Worm (Caenorhabditis elegans) whole organism, mixed stage, embryonic: ENCODE measurements around the gene F09G2.1.

Experiments used
- M03D4.4 ChIP-seq: sonication (generic microtip); optimal IDR thresholded peaks from 2 replicates; lab custom pipeline; 2017; ENCODE audit warnings: mild to moderate bottlenecking, missing genetic modification characterization, missing compliant biosample characterization
- bed-3 ChIP-seq: fragments of 200-800 bp; sonication (Bioruptor generic); optimal IDR thresholded peaks from 3 replicates; lab custom pipeline; 2018; ENCODE audit warnings: mild to moderate bottlenecking, missing genetic modification characterization, moderate library complexity, missing compliant biosample characterization
- blmp-1 ChIP-seq: fragments of 150-350 bp; optimal IDR thresholded peaks from 2 replicates; lab custom pipeline; 2014; ENCODE audit warnings: missing biosample characterization, missing genetic modification characterization
- ceh-39 ChIP-seq: fragments of 150-350 bp; optimal IDR thresholded peaks from 2 replicates; lab custom pipeline; 2014; ENCODE audit warnings: missing biosample characterization, missing genetic modification characterization
- ceh-43 ChIP-seq: fragments of 200-800 bp; sonication (Bioruptor generic); optimal IDR thresholded peaks from 2 replicates; lab custom pipeline; 2018; ENCODE audit warnings: mild to moderate bottlenecking, missing genetic modification characterization, moderate library complexity, missing compliant biosample characterization
- ceh-83 ChIP-seq: fragments of 200-800 bp; sonication (Bioruptor generic); optimal IDR thresholded peaks from 2 replicates; lab custom pipeline; 2018; ENCODE audit warnings: mild to moderate bottlenecking, missing genetic modification characterization, missing compliant biosample characterization
- ces-1 ChIP-seq: fragments of 150-350 bp; optimal IDR thresholded peaks from 2 replicates; lab custom pipeline; 2014; ENCODE audit warnings: missing biosample characterization, missing genetic modification reagents, missing genetic modification characterization
- cnd-1 ChIP-seq: fragments of 200-800 bp; sonication (Bioruptor generic); optimal IDR thresholded peaks from 2 replicates; lab custom pipeline; 2018; ENCODE audit warnings: mild to moderate bottlenecking, missing genetic modification characterization, missing compliant biosample characterization
- drap-1 ChIP-seq: fragments of 200-800 bp; sonication (Bioruptor generic); optimal IDR thresholded peaks from 3 replicates; lab custom pipeline; 2018; ENCODE audit warnings: mild to moderate bottlenecking, missing genetic modification characterization, missing compliant biosample characterization
- elt-1 ChIP-seq: sonication (generic microtip); optimal IDR thresholded peaks from 2 replicates; lab custom pipeline; 2017; ENCODE audit warnings: missing genetic modification characterization, mild to moderate bottlenecking, missing compliant biosample characterization, antibody characterized with exemption, moderate library complexity, borderline replicate concordance; ENCODE audit not compliant: insufficient read depth
- elt-3 ChIP-seq: fragments of 150-350 bp; optimal IDR thresholded peaks from 2 replicates; lab custom pipeline; 2014; ENCODE audit warnings: missing biosample characterization, missing genetic modification characterization
- ham-2 ChIP-seq: fragments of 200-800 bp; sonication (Bioruptor generic); optimal IDR thresholded peaks from 2 replicates; lab custom pipeline; 2018; ENCODE audit warnings: mild to moderate bottlenecking, missing genetic modification characterization, missing compliant biosample characterization
- hlh-1 ChIP-seq: fragments of 150-350 bp; optimal IDR thresholded peaks from 2 replicates; lab custom pipeline; 2014; ENCODE audit warnings: missing biosample characterization, missing genetic modification reagents, missing genetic modification characterization
- lin-32 ChIP-seq: fragments of 200-800 bp; sonication (Bioruptor generic); optimal IDR thresholded peaks from 2 replicates; lab custom pipeline; 2018; ENCODE audit warnings: mild to moderate bottlenecking, missing genetic modification characterization, missing compliant biosample characterization
- lsy-2 ChIP-seq: fragments of 150-350 bp; optimal IDR thresholded peaks from 2 replicates; lab custom pipeline; 2014; ENCODE audit warnings: missing biosample characterization, missing genetic modification characterization
- mab-5 ChIP-seq: fragments of 150-350 bp; optimal IDR thresholded peaks from 2 replicates; lab custom pipeline; 2014; ENCODE audit warnings: missing biosample characterization, missing genetic modification characterization
- mep-1 ChIP-seq: fragments of 150-350 bp; optimal IDR thresholded peaks from 2 replicates; lab custom pipeline; 2017; ENCODE audit warnings: missing biosample characterization, missing genetic modification reagents, missing genetic modification characterization, inconsistent platforms
- mls-2 ChIP-seq: sonication (generic microtip); optimal IDR thresholded peaks from 2 replicates; lab custom pipeline; 2016; ENCODE audit warnings: mild to moderate bottlenecking, missing genetic modification characterization, moderate library complexity, missing compliant biosample characterization
- nhr-12 ChIP-seq: fragments of 150-350 bp; optimal IDR thresholded peaks from 2 replicates; lab custom pipeline; 2014; ENCODE audit warnings: missing biosample characterization, missing genetic modification characterization
- nhr-2 ChIP-seq: fragments of 150-350 bp; optimal IDR thresholded peaks from 2 replicates; lab custom pipeline; 2014; ENCODE audit warnings: missing biosample characterization, missing genetic modification characterization
- nhr-28 ChIP-seq: fragments of 150-350 bp; optimal IDR thresholded peaks from 2 replicates; lab custom pipeline; 2014; ENCODE audit warnings: missing biosample characterization, missing genetic modification characterization
- nhr-76 ChIP-seq: sonication (generic microtip); optimal IDR thresholded peaks from 2 replicates; lab custom pipeline; 2017; ENCODE audit warnings: missing biosample characterization, missing genetic modification characterization
- pha-4 ChIP-seq: fragments of 150-350 bp; optimal IDR thresholded peaks from 2 replicates; lab custom pipeline; 2018; ENCODE audit warnings: missing biosample characterization, missing genetic modification reagents, missing genetic modification characterization
- sem-2 ChIP-seq: fragments of 200-800 bp; sonication (Bioruptor generic); optimal IDR thresholded peaks from 2 replicates; lab custom pipeline; 2018; ENCODE audit warnings: mild to moderate bottlenecking, missing genetic modification characterization, missing compliant biosample characterization
- snpc-4 ChIP-seq: fragments of 150-350 bp; optimal IDR thresholded peaks from 2 replicates; lab custom pipeline; 2014; ENCODE audit warnings: missing biosample characterization, missing genetic modification characterization
- sptf-1 ChIP-seq: sonication (generic microtip); optimal IDR thresholded peaks from 2 replicates; lab custom pipeline; 2017; ENCODE audit warnings: mild to moderate bottlenecking, missing genetic modification characterization, moderate library complexity, missing compliant biosample characterization
- tbx-8 ChIP-seq: fragments of 200-800 bp; sonication (Bioruptor generic); optimal IDR thresholded peaks from 2 replicates; lab custom pipeline; 2018; ENCODE audit warnings: mild to moderate bottlenecking, missing genetic modification characterization, moderate library complexity, missing compliant biosample characterization
- unc-120 ChIP-seq: sonication (generic microtip); optimal IDR thresholded peaks from 2 replicates; lab custom pipeline; 2017; ENCODE audit warnings: missing genetic modification characterization, missing compliant biosample characterization; ENCODE audit not compliant: poor library complexity, severe bottlenecking
- unc-39 ChIP-seq: fragments of 150-350 bp; optimal IDR thresholded peaks from 2 replicates; lab custom pipeline; 2014; ENCODE audit warnings: missing biosample characterization, missing genetic modification characterization
- unc-62 ChIP-seq: fragments of 150-350 bp; optimal IDR thresholded peaks from 2 replicates; lab custom pipeline; 2014; ENCODE audit warnings: missing biosample characterization, missing genetic modification reagents, missing genetic modification characterization
- zip-8 ChIP-seq: fragments of 150-350 bp; optimal IDR thresholded peaks from 2 replicates; lab custom pipeline; 2014; ENCODE audit warnings: missing biosample characterization, missing genetic modification characterization
- ztf-11 ChIP-seq: fragments of 150-350 bp; optimal IDR thresholded peaks from 2 replicates; lab custom pipeline; 2014; ENCODE audit warnings: missing biosample characterization, missing genetic modification characterization

Gene F09G2.1

DNA sequence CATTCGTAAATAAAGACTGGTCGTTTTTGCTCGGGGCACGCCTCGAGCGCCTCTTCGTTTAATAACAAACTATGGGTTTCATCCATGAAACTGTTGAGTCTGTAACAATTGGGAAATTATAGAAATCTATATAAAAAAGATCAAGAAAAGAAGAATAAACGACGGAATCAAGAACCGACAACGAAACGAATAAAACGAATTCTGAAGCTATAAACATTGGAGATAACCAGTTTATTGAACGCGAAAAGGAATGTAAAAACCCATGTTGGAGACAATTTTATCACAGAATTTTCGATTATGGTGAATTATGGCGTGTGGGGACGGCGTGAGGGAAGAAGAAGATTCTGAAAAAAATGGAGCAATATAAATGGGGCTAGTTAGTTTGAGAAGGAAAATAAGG lies 14.8 kb downstream of the F09G2.1 start, which contains the start of gene soap-1:
soap-1 (minus strand) TSS at position 101 of the 400 bp plus-strand sequence.
- TF ChIP-seq ces-1 (GFP tag; lab: Kevin White, UChicago) (no peak), snpc-4 (tag; lab: Kevin White, UChicago) (no peak), elt-1 (tag; lab: Kevin White, UChicago) (no peak), ceh-43 (GFP tag; lab: Kevin White, UChicago) (no peak), pha-4 (no peak), cnd-1 (tag; lab: Kevin White, UChicago) (no peak), nhr-2 (tag; lab: Kevin White, UChicago) (no peak), nhr-28 (tag; lab: Kevin White, UChicago) (no peak), tbx-8 (GFP tag; lab: Kevin White, UChicago) (no peak), M03D4.4 (no peak), nhr-76 (no peak), lsy-2 (tag; lab: Kevin White, UChicago) (no peak), sptf-1 (tag; lab: Kevin White, UChicago) (no peak), ceh-39 (tag; lab: Kevin White, UChicago) (no peak), mab-5 (tag; lab: Kevin White, UChicago) (no peak), hlh-1 (no peak)
- TF ChIP-seq, all 35 proteins: peak for 0

DNA sequence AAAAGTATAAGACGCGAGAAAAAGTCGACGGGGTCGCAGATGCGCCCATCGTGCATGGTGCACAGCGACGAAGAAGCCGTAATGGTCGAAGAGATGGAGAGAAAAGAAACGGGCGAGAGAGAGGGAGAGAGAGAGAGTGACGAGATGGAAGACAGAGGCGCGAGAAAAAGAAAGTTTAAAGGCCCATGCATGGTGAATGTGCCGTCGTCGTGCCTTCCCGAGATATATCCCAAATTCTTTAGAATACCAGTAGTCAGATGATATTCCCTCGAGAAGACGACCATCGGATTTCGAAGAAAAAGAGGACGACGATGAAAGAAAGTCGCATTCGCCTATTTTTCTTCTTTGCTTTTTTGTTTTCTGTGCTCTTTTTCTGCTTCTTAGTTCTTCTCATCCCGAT lies 16.0 kb downstream of the F09G2.1 start:
- TF ChIP-seq zip-8 (no peak), pha-4 (no peak), ztf-11 (tag; lab: Kevin White, UChicago) (no peak), drap-1 (no peak), elt-3 (tag; lab: Kevin White, UChicago) (no peak), mep-1 (tag; lab: Kevin White, UChicago) (no peak), ceh-83 (no peak), hlh-1 (no peak), mls-2 (no peak), nhr-2 (tag; lab: Kevin White, UChicago) (no peak), blmp-1 (tag; lab: Kevin White, UChicago) (no peak), nhr-76 (no peak), nhr-12 (tag; lab: Kevin White, UChicago) (no peak)

- TF ChIP-seq nhr-2 (tag; lab: Kevin White, UChicago), result no peak
- no peak for TF ChIP-seq mep-1 (tag; lab: Kevin White, UChicago)
- no peak for TF ChIP-seq snpc-4 (tag; lab: Kevin White, UChicago)
- TF ChIP-seq hlh-1, result no peak
- no peak for TF ChIP-seq blmp-1 (tag; lab: Kevin White, UChicago)
- no peak for TF ChIP-seq sem-2
- no peak for TF ChIP-seq sptf-1 (tag; lab: Kevin White, UChicago)
- no peak for TF ChIP-seq unc-62 (GFP tag; lab: Kevin White, UChicago)
Measured at ce11 chrV:7218988-7219387, 19.0 kb downstream of the F09G2.1 start, which contains the start of gene C13F10.5. TSS of gene C13F10.5 (minus strand) at chrV:7219088.

DNA sequence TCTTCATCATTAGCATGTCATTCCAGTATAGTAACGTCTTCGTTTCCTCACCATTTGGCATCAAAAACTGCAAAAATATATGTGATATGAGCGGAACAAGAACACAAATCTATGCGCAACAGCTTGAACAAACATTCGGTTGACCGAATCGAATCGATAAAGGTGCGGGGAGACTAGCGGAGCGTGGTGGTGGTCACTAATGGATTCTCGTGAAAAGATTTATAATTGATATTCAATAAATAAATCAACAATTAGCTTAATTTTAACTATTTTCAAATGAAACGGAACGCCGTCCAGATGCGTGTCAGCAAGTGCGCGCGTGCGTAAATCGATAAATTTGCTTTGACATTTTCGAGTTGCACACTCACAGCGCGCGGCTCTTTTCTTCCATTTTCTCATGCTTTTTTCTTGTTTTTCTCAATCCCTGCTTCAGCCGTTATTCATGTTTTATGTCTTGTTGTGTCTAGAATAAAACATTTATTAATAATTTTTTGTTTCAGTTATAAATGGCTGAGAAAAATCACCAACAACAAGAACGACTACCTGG lies 21.0 kb downstream of the F09G2.1 start, which contains the start of the genes C13F10.8, C13F10.6 and kxd-1:
C13F10.8 (minus strand) TSS at position 51 of the 547 bp plus-strand sequence.
C13F10.6 (minus strand) TSS at position 67 of the 547 bp plus-strand sequence.
kxd-1 (plus strand) TSS at position 497 of the 547 bp plus-strand sequence.
- TF ChIP-seq mep-1 (tag; lab: Kevin White, UChicago) (peak; percentile 15), lin-32 (GFP tag; lab: Kevin White, UChicago) (no peak), elt-3 (tag; lab: Kevin White, UChicago) (no peak)

- TF ChIP-seq ceh-43 (GFP tag; lab: Kevin White, UChicago) (no peak), blmp-1 (tag; lab: Kevin White, UChicago) (no peak), tbx-8 (GFP tag; lab: Kevin White, UChicago) (no peak), ces-1 (GFP tag; lab: Kevin White, UChicago) (no peak), ham-2 (GFP tag; lab: Kevin White, UChicago) (no peak), bed-3 (GFP tag; lab: Kevin White, UChicago) (no peak), unc-62 (GFP tag; lab: Kevin White, UChicago) (no peak), unc-120 (tag; lab: Kevin White, UChicago) (no peak), sptf-1 (tag; lab: Kevin White, UChicago) (no peak), unc-39 (tag; lab: Kevin White, UChicago) (no peak), ceh-83 (no peak), mab-5 (tag; lab: Kevin White, UChicago) (no peak), lsy-2 (tag; lab: Kevin White, UChicago) (no peak)
Measured at ce11 chrV:7223152-7223551, 23.1 kb downstream of the F09G2.1 start, which contains the start of gene C13F10.7. TSS of gene C13F10.7 (minus strand) at chrV:7223252.
